Worm (Caenorhabditis elegans) whole organism, L2 larva: ENCODE results near the gene clec-33.

Experiments
- C34F6.9 ChIP-seq: fragments of 150-350 bp; optimal IDR thresholded peaks from 2 replicates; lab custom pipeline; 2014; ENCODE audit warnings: missing biosample characterization, missing genetic modification characterization
- F13H6.1 ChIP-seq: sonication (generic microtip); optimal IDR thresholded peaks from 2 replicates; lab custom pipeline; 2016; ENCODE audit warnings: missing genetic modification characterization, missing compliant biosample characterization
- Y55F3AM.14 ChIP-seq: fragments of 200-800 bp; sonication (Bioruptor generic); optimal IDR thresholded peaks from 2 replicates; lab custom pipeline; 2018; ENCODE audit warnings: mild to moderate bottlenecking, missing genetic modification characterization, missing compliant biosample characterization
- ZK546.5 ChIP-seq: sonication (generic microtip); optimal IDR thresholded peaks from 2 replicates; lab custom pipeline; 2017; ENCODE audit warnings: missing biosample characterization, missing genetic modification characterization
- alr-1 ChIP-seq: fragments of 150-350 bp; optimal IDR thresholded peaks from 2 replicates; lab custom pipeline; 2014; ENCODE audit warnings: missing biosample characterization, missing genetic modification characterization
- aly-2 ChIP-seq: fragments of 150-350 bp; optimal IDR thresholded peaks from 2 replicates; lab custom pipeline; 2014; ENCODE audit warnings: missing biosample characterization, missing genetic modification characterization
- ama-1 ChIP-seq: fragments of 150-350 bp; optimal IDR thresholded peaks from 2 replicates; lab custom pipeline; 2018; ENCODE audit warnings: inconsistent platforms
- blmp-1 ChIP-seq: sonication (generic microtip); optimal IDR thresholded peaks from 2 replicates; lab custom pipeline; 2017; ENCODE audit warnings: missing genetic modification characterization, mild to moderate bottlenecking, missing compliant biosample characterization, antibody characterized with exemption, moderate library complexity; ENCODE audit not compliant: insufficient read depth
- ceh-82 ChIP-seq: fragments of 150-350 bp; optimal IDR thresholded peaks from 2 replicates; lab custom pipeline; 2014; ENCODE audit warnings: missing biosample characterization, missing genetic modification characterization
- crh-2 ChIP-seq: sonication (generic microtip); optimal IDR thresholded peaks from 2 replicates; lab custom pipeline; 2017; ENCODE audit warnings: missing biosample characterization, missing genetic modification characterization
- elt-1 ChIP-seq: fragments of 150-350 bp; optimal IDR thresholded peaks from 2 replicates; lab custom pipeline; 2014; ENCODE audit warnings: missing biosample characterization, missing genetic modification characterization
- elt-3 ChIP-seq: sonication (generic microtip); optimal IDR thresholded peaks from 2 replicates; lab custom pipeline; 2017; ENCODE audit warnings: missing biosample characterization, missing genetic modification characterization
- fos-1 ChIP-seq: fragments of 150-350 bp; optimal IDR thresholded peaks from 2 replicates; lab custom pipeline; 2014; ENCODE audit warnings: missing biosample characterization, missing genetic modification characterization
- gmeb-1 ChIP-seq: fragments of 150-350 bp; optimal IDR thresholded peaks from 2 replicates; lab custom pipeline; 2014; ENCODE audit warnings: missing biosample characterization, missing genetic modification characterization
- lin-13 ChIP-seq: fragments of 150-350 bp; optimal IDR thresholded peaks from 2 replicates; lab custom pipeline; 2014; ENCODE audit warnings: missing biosample characterization, missing genetic modification reagents, missing genetic modification characterization
- lsy-2 ChIP-seq, 2 experiments: fragments of 150-350 bp in 1 of 2; sonication (generic microtip) in 1 of 2; optimal IDR thresholded peaks; 2 replicates each; lab custom pipeline; 2014 to 2017; ENCODE audit warnings: missing biosample characterization in 2 of 2, missing genetic modification characterization in 2 of 2
- mab-5 ChIP-seq: fragments of 150-350 bp; optimal IDR thresholded peaks from 2 replicates; lab custom pipeline; 2014; ENCODE audit warnings: missing biosample characterization, missing genetic modification characterization
- mbf-1 ChIP-seq: sonication (generic microtip); optimal IDR thresholded peaks from 2 replicates; lab custom pipeline; 2017; ENCODE audit warnings: missing biosample characterization, missing genetic modification characterization
- mdl-1 ChIP-seq, 2 experiments: fragments of 150-350 bp in 1 of 2; sonication (generic microtip) in 1 of 2; optimal IDR thresholded peaks; 2 replicates each; lab custom pipeline; 2017; ENCODE audit warnings: missing biosample characterization in 2 of 2, missing genetic modification characterization in 2 of 2
- nhr-12 ChIP-seq: fragments of 150-350 bp; optimal IDR thresholded peaks from 2 replicates; lab custom pipeline; 2014; ENCODE audit warnings: missing biosample characterization, missing genetic modification characterization
- nhr-129 ChIP-seq: fragments of 150-350 bp; optimal IDR thresholded peaks from 2 replicates; lab custom pipeline; 2014; ENCODE audit warnings: missing biosample characterization, missing genetic modification characterization
- nhr-23 ChIP-seq: fragments of 150-350 bp; optimal IDR thresholded peaks from 2 replicates; lab custom pipeline; 2014; ENCODE audit warnings: missing biosample characterization, missing genetic modification reagents, missing genetic modification characterization
- nhr-25 ChIP-seq: fragments of 150-350 bp; sonication (generic microtip); optimal IDR thresholded peaks from 3 replicates; lab custom pipeline; 2014; ENCODE audit warnings: missing biosample characterization, missing genetic modification characterization
- nhr-6 ChIP-seq: fragments of 150-350 bp; optimal IDR thresholded peaks from 2 replicates; lab custom pipeline; 2014; ENCODE audit warnings: missing biosample characterization, missing genetic modification characterization
- nhr-77 ChIP-seq: fragments of 150-350 bp; optimal IDR thresholded peaks from 2 replicates; lab custom pipeline; 2014; ENCODE audit warnings: missing biosample characterization, missing genetic modification characterization
- peb-1 ChIP-seq: fragments of 150-350 bp; optimal IDR thresholded peaks from 2 replicates; lab custom pipeline; 2014; ENCODE audit warnings: missing biosample characterization, missing genetic modification characterization
- skn-1 ChIP-seq: sonication (generic microtip); optimal IDR thresholded peaks from 2 replicates; lab custom pipeline; 2017; ENCODE audit warnings: missing biosample characterization, missing genetic modification characterization
- sma-3 ChIP-seq: sonication (generic microtip); optimal IDR thresholded peaks from 2 replicates; lab custom pipeline; 2016; ENCODE audit warnings: missing genetic modification reagents, missing genetic modification characterization, missing compliant biosample characterization
- sma-9 ChIP-seq, 2 experiments: fragments of 150-350 bp in 1 of 2; sonication (generic microtip) in 1 of 2; optimal IDR thresholded peaks; 2 replicates each; lab custom pipeline; 2014 to 2016; ENCODE audit warnings: missing genetic modification characterization in 2 of 2, mild to moderate bottlenecking in 1 of 2, missing biosample characterization in 1 of 2, missing compliant biosample characterization in 1 of 2, missing genetic modification reagents in 1 of 2, moderate library complexity in 1 of 2
- snpc-4 ChIP-seq: fragments of 150-350 bp; optimal IDR thresholded peaks from 2 replicates; lab custom pipeline; 2014; ENCODE audit warnings: missing biosample characterization, missing genetic modification characterization
- unc-39 ChIP-seq: fragments of 150-350 bp; optimal IDR thresholded peaks from 2 replicates; lab custom pipeline; 2014; ENCODE audit warnings: missing biosample characterization, missing genetic modification characterization
- unc-55 ChIP-seq: fragments of 150-350 bp; sonication (generic microtip); optimal IDR thresholded peaks from 3 replicates; lab custom pipeline; 2014; ENCODE audit warnings: missing biosample characterization, missing genetic modification reagents, missing genetic modification characterization
- unc-62 ChIP-seq: fragments of 150-350 bp; optimal IDR thresholded peaks from 2 replicates; lab custom pipeline; 2014; ENCODE audit warnings: missing biosample characterization, missing genetic modification reagents, missing genetic modification characterization
- zag-1 ChIP-seq: fragments of 150-350 bp; optimal IDR thresholded peaks from 2 replicates; lab custom pipeline; 2014; ENCODE audit warnings: missing biosample characterization, missing genetic modification characterization
- ztf-1 ChIP-seq: fragments of 200-800 bp; sonication (Bioruptor generic); conservative IDR thresholded peaks from 2 replicates; pipeline ENCODE4 v1.3.6; 2022; ENCODE audit warnings: missing genetic modification characterization, missing compliant biosample characterization
- ztf-11 ChIP-seq: sonication (generic microtip); optimal IDR thresholded peaks from 2 replicates; lab custom pipeline; 2017; ENCODE audit warnings: missing biosample characterization, missing genetic modification characterization
- ztf-4 ChIP-seq: fragments of 150-350 bp; optimal IDR thresholded peaks from 2 replicates; lab custom pipeline; 2014; ENCODE audit warnings: missing biosample characterization, missing genetic modification characterization

Gene clec-33

ce11 chrV:16909871-16910270 lies 40.2 kb upstream of the clec-33 start, which contains the start of gene F09C6.16:
F09C6.16 (minus strand) TSS chrV:16909971.
- TF ChIP-seq nhr-25 (tag; lab: Kevin White, UChicago) = no peak
- TF ChIP-seq ztf-11 = no peak
- TF ChIP-seq nhr-6 (tag; lab: Kevin White, UChicago) = no peak
- TF ChIP-seq C34F6.9 (tag; lab: Kevin White, UChicago) = no peak
- TF ChIP-seq sma-9 (GFP tag; optimal IDR thresholded peaks at IDR 0.05; lab: Kevin White, UChicago) = no peak
- TF ChIP-seq sma-9 (tag; optimal IDR thresholded peaks at IDR 0.05; lab: Kevin White, UChicago) = no peak

ce11 chrV:16904612-16905011 lies 35.0 kb upstream of the clec-33 start, which contains the start of gene nhr-262:
nhr-262 (plus strand) TSS chrV:16904912.
- TF ChIP-seq nhr-12 (no peak), alr-1 (tag; lab: Kevin White, UChicago) (no peak), nhr-23 (tag; lab: Kevin White, UChicago) (no peak), ama-1 (lab: Kevin White, UChicago) (no peak), nhr-77 (tag; lab: Kevin White, UChicago) (no peak), unc-39 (tag; lab: Kevin White, UChicago) (no peak), gmeb-1 (tag; lab: Kevin White, UChicago) (no peak), ZK546.5 (tag; lab: Kevin White, UChicago) (no peak), ztf-4 (tag; lab: Kevin White, UChicago) (no peak)

ce11 chrV:16902726-16903125 lies 33.1 kb upstream of the clec-33 start, which contains the start of gene srd-68:
srd-68 (minus strand) TSS chrV:16902826.
- TF ChIP-seq elt-1 (tag; lab: Kevin White, UChicago) (no peak), lin-13 (GFP tag; lab: Kevin White, UChicago) (no peak), unc-55 (GFP tag; lab: Kevin White, UChicago) (no peak), peb-1 (tag; lab: Kevin White, UChicago) (no peak), nhr-12 (no peak), mdl-1 (tag; optimal IDR thresholded peaks at IDR 0.05; lab: Kevin White, UChicago) (no peak), crh-2 (tag; lab: Kevin White, UChicago) (no peak), sma-9 (GFP tag; optimal IDR thresholded peaks at IDR 0.05; lab: Kevin White, UChicago) (no peak), sma-9 (tag; optimal IDR thresholded peaks at IDR 0.05; lab: Kevin White, UChicago) (no peak), ceh-82 (tag; lab: Kevin White, UChicago) (no peak)

- no peak for TF ChIP-seq nhr-6 (tag; lab: Kevin White, UChicago)
- TF ChIP-seq unc-39 (tag; lab: Kevin White, UChicago) = no peak
- no peak for TF ChIP-seq snpc-4
- TF ChIP-seq F13H6.1 (tag; lab: Kevin White, UChicago) = no peak
- TF ChIP-seq ceh-82 (tag; lab: Kevin White, UChicago) = no peak
- TF ChIP-seq skn-1 = no peak
- TF ChIP-seq nhr-129 (tag; lab: Kevin White, UChicago) = no peak
- no peak for TF ChIP-seq C34F6.9 (tag; lab: Kevin White, UChicago)
- TF ChIP-seq ztf-4 (tag; lab: Kevin White, UChicago) = no peak
- TF ChIP-seq nhr-77 (tag; lab: Kevin White, UChicago) = no peak
- no peak for TF ChIP-seq fos-1 (tag; lab: Kevin White, UChicago)
- no peak for TF ChIP-seq lsy-2 (tag; optimal IDR thresholded peaks at IDR 0.05; lab: Kevin White, UChicago)
- no peak for TF ChIP-seq sma-3 (GFP tag; lab: Kevin White, UChicago)
- no peak for TF ChIP-seq alr-1 (tag; lab: Kevin White, UChicago)
- no peak for TF ChIP-seq blmp-1 (tag; lab: Kevin White, UChicago)
- no peak for TF ChIP-seq ztf-1
- TF ChIP-seq elt-3 (tag; lab: Kevin White, UChicago) = no peak
Observed at ce11 chrV:16899355-16899754, 29.7 kb upstream of the clec-33 start, which contains the start of gene fbxa-45. fbxa-45 (minus strand) TSS chrV:16899455.

- TF ChIP-seq aly-2 (tag; lab: Kevin White, UChicago) (no peak), sma-3 (GFP tag; lab: Kevin White, UChicago) (no peak), alr-1 (tag; lab: Kevin White, UChicago) (no peak), ztf-11 (no peak), snpc-4 (no peak), mdl-1 (tag; optimal IDR thresholded peaks at IDR 0.05; lab: Kevin White, UChicago) (no peak), fos-1 (tag; lab: Kevin White, UChicago) (no peak), gmeb-1 (tag; lab: Kevin White, UChicago) (no peak), unc-62 (GFP tag; lab: Kevin White, UChicago) (no peak), blmp-1 (tag; lab: Kevin White, UChicago) (no peak), mab-5 (tag; lab: Kevin White, UChicago) (no peak), ceh-82 (tag; lab: Kevin White, UChicago) (no peak), mbf-1 (tag; lab: Kevin White, UChicago) (no peak), zag-1 (tag; lab: Kevin White, UChicago) (no peak), nhr-25 (tag; lab: Kevin White, UChicago) (no peak), nhr-12 (no peak), Y55F3AM.14 (GFP tag; lab: Kevin White, UChicago) (no peak), C34F6.9 (tag; lab: Kevin White, UChicago) (no peak)
Observed at ce11 chrV:16893440-16893839, 23.8 kb upstream of the clec-33 start, which contains the start of gene F09C6.15. F09C6.15 (plus strand) TSS chrV:16893740.
